Worm (Caenorhabditis elegans): ENCODE measurements around the gene npr-19.

npr-19 gene

DNA sequence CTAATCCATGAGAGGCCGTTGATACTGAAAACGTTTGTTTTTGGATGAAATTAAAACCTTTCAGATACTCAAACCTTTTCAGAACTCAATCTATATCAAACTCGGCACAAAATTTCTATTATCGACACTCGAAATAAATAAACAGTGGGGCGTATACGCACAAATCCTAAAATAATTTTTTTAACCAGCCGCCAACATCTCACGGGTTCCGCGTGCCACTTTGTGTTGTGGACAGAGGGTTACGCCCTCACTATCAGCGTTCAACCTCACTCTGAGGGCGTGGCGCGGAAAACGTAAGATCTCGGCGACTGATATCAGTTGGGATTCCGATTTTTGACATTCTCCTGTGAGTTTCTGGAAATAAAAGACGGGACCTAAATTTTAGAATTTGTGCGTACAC, 54.1 kb downstream of the npr-19 start:
- TF ChIP-seq snpc-4 (GFP tag; optimal IDR thresholded peaks at IDR 0.05), result peak; percentile 33
- TF ChIP-seq snpc-4 (tag; optimal IDR thresholded peaks at IDR 0.05), result peak in 3 of 4 experiments; percentile 26 to 87 (median 83)
- no peak for TF ChIP-seq mcd-1 (GFP tag; IDR thresholded peaks at IDR 0.05)
- no peak for TF ChIP-seq him-1 (tag; optimal IDR thresholded peaks at IDR 0.05)
